Worm (Caenorhabditis elegans) whole organism, mixed stage, embryonic: ENCODE results near the gene srw-60.

Experiments used
- M03D4.4 ChIP-seq: sonication (generic microtip); optimal IDR thresholded peaks from 2 replicates; lab custom pipeline; 2017; ENCODE audit warnings: mild to moderate bottlenecking, missing genetic modification characterization, missing compliant biosample characterization
- bed-3 ChIP-seq: fragments of 200-800 bp; sonication (Bioruptor generic); optimal IDR thresholded peaks from 3 replicates; lab custom pipeline; 2018; ENCODE audit warnings: mild to moderate bottlenecking, missing genetic modification characterization, moderate library complexity, missing compliant biosample characterization
- blmp-1 ChIP-seq: fragments of 150-350 bp; optimal IDR thresholded peaks from 2 replicates; lab custom pipeline; 2014; ENCODE audit warnings: missing biosample characterization, missing genetic modification characterization
- ceh-39 ChIP-seq: fragments of 150-350 bp; optimal IDR thresholded peaks from 2 replicates; lab custom pipeline; 2014; ENCODE audit warnings: missing biosample characterization, missing genetic modification characterization
- ceh-43 ChIP-seq: fragments of 200-800 bp; sonication (Bioruptor generic); optimal IDR thresholded peaks from 2 replicates; lab custom pipeline; 2018; ENCODE audit warnings: mild to moderate bottlenecking, missing genetic modification characterization, moderate library complexity, missing compliant biosample characterization
- ceh-83 ChIP-seq: fragments of 200-800 bp; sonication (Bioruptor generic); optimal IDR thresholded peaks from 2 replicates; lab custom pipeline; 2018; ENCODE audit warnings: mild to moderate bottlenecking, missing genetic modification characterization, missing compliant biosample characterization
- ces-1 ChIP-seq: fragments of 150-350 bp; optimal IDR thresholded peaks from 2 replicates; lab custom pipeline; 2014; ENCODE audit warnings: missing biosample characterization, missing genetic modification reagents, missing genetic modification characterization
- cnd-1 ChIP-seq: fragments of 200-800 bp; sonication (Bioruptor generic); optimal IDR thresholded peaks from 2 replicates; lab custom pipeline; 2018; ENCODE audit warnings: mild to moderate bottlenecking, missing genetic modification characterization, missing compliant biosample characterization
- drap-1 ChIP-seq: fragments of 200-800 bp; sonication (Bioruptor generic); optimal IDR thresholded peaks from 3 replicates; lab custom pipeline; 2018; ENCODE audit warnings: mild to moderate bottlenecking, missing genetic modification characterization, missing compliant biosample characterization
- elt-1 ChIP-seq: sonication (generic microtip); optimal IDR thresholded peaks from 2 replicates; lab custom pipeline; 2017; ENCODE audit warnings: missing genetic modification characterization, mild to moderate bottlenecking, missing compliant biosample characterization, antibody characterized with exemption, moderate library complexity, borderline replicate concordance; ENCODE audit not compliant: insufficient read depth
- elt-3 ChIP-seq: fragments of 150-350 bp; optimal IDR thresholded peaks from 2 replicates; lab custom pipeline; 2014; ENCODE audit warnings: missing biosample characterization, missing genetic modification characterization
- flh-1 ChIP-seq: fragments of 200-800 bp; sonication (Bioruptor generic); optimal IDR thresholded peaks from 2 replicates; lab custom pipeline; 2018; ENCODE audit warnings: mild to moderate bottlenecking, missing genetic modification characterization, moderate library complexity, missing compliant biosample characterization
- hlh-1 ChIP-seq: fragments of 150-350 bp; optimal IDR thresholded peaks from 2 replicates; lab custom pipeline; 2014; ENCODE audit warnings: missing biosample characterization, missing genetic modification reagents, missing genetic modification characterization
- lsy-2 ChIP-seq: fragments of 150-350 bp; optimal IDR thresholded peaks from 2 replicates; lab custom pipeline; 2014; ENCODE audit warnings: missing biosample characterization, missing genetic modification characterization
- mab-5 ChIP-seq: fragments of 150-350 bp; optimal IDR thresholded peaks from 2 replicates; lab custom pipeline; 2014; ENCODE audit warnings: missing biosample characterization, missing genetic modification characterization
- mep-1 ChIP-seq: fragments of 150-350 bp; optimal IDR thresholded peaks from 2 replicates; lab custom pipeline; 2017; ENCODE audit warnings: missing biosample characterization, missing genetic modification reagents, missing genetic modification characterization, inconsistent platforms
- mls-2 ChIP-seq: sonication (generic microtip); optimal IDR thresholded peaks from 2 replicates; lab custom pipeline; 2016; ENCODE audit warnings: mild to moderate bottlenecking, missing genetic modification characterization, moderate library complexity, missing compliant biosample characterization
- nhr-12 ChIP-seq: fragments of 150-350 bp; optimal IDR thresholded peaks from 2 replicates; lab custom pipeline; 2014; ENCODE audit warnings: missing biosample characterization, missing genetic modification characterization
- nhr-2 ChIP-seq: fragments of 150-350 bp; optimal IDR thresholded peaks from 2 replicates; lab custom pipeline; 2014; ENCODE audit warnings: missing biosample characterization, missing genetic modification characterization
- nhr-237 ChIP-seq: fragments of 150-350 bp; optimal IDR thresholded peaks from 2 replicates; lab custom pipeline; 2014; ENCODE audit warnings: missing biosample characterization, missing genetic modification characterization
- nhr-28 ChIP-seq: fragments of 150-350 bp; optimal IDR thresholded peaks from 2 replicates; lab custom pipeline; 2014; ENCODE audit warnings: missing biosample characterization, missing genetic modification characterization
- nhr-76 ChIP-seq: sonication (generic microtip); optimal IDR thresholded peaks from 2 replicates; lab custom pipeline; 2017; ENCODE audit warnings: missing biosample characterization, missing genetic modification characterization
- pha-4 ChIP-seq: fragments of 150-350 bp; optimal IDR thresholded peaks from 2 replicates; lab custom pipeline; 2018; ENCODE audit warnings: missing biosample characterization, missing genetic modification reagents, missing genetic modification characterization
- sem-2 ChIP-seq: fragments of 200-800 bp; sonication (Bioruptor generic); optimal IDR thresholded peaks from 2 replicates; lab custom pipeline; 2018; ENCODE audit warnings: mild to moderate bottlenecking, missing genetic modification characterization, missing compliant biosample characterization
- snpc-4 ChIP-seq: fragments of 150-350 bp; optimal IDR thresholded peaks from 2 replicates; lab custom pipeline; 2014; ENCODE audit warnings: missing biosample characterization, missing genetic modification characterization
- sptf-1 ChIP-seq: sonication (generic microtip); optimal IDR thresholded peaks from 2 replicates; lab custom pipeline; 2017; ENCODE audit warnings: mild to moderate bottlenecking, missing genetic modification characterization, moderate library complexity, missing compliant biosample characterization
- tbx-8 ChIP-seq: fragments of 200-800 bp; sonication (Bioruptor generic); optimal IDR thresholded peaks from 2 replicates; lab custom pipeline; 2018; ENCODE audit warnings: mild to moderate bottlenecking, missing genetic modification characterization, moderate library complexity, missing compliant biosample characterization
- unc-120 ChIP-seq: sonication (generic microtip); optimal IDR thresholded peaks from 2 replicates; lab custom pipeline; 2017; ENCODE audit warnings: missing genetic modification characterization, missing compliant biosample characterization; ENCODE audit not compliant: poor library complexity, severe bottlenecking
- unc-39 ChIP-seq: fragments of 150-350 bp; optimal IDR thresholded peaks from 2 replicates; lab custom pipeline; 2014; ENCODE audit warnings: missing biosample characterization, missing genetic modification characterization
- unc-62 ChIP-seq: fragments of 150-350 bp; optimal IDR thresholded peaks from 2 replicates; lab custom pipeline; 2014; ENCODE audit warnings: missing biosample characterization, missing genetic modification reagents, missing genetic modification characterization
- ztf-11 ChIP-seq: fragments of 150-350 bp; optimal IDR thresholded peaks from 2 replicates; lab custom pipeline; 2014; ENCODE audit warnings: missing biosample characterization, missing genetic modification characterization

The srw-60 gene

DNA sequence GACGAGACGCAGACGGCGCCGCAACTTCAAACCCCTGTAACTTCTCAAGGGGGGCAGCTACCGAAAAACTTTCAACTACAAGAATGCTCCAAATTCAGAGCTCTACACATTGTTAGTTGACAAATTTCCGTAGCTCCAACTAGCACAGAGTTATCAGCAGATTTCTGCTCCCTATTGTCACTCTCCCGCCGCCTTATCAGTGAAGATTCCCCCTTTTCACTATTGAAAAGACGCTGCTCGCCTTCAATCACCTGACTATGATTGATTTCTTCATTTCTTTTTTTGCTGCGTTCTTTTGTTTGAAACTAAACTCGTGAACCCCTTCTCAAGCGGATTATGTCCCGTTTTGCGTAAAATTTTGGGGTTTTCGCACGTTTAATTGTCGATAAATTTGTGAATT lies 36.0 kb upstream of the srw-60 start:
- TF ChIP-seq bed-3 (GFP tag; lab: Kevin White, UChicago) = no peak
- TF ChIP-seq ces-1 (GFP tag; lab: Kevin White, UChicago) = no peak
- TF ChIP-seq elt-3 = no peak
- no peak for TF ChIP-seq nhr-237 (tag; lab: Kevin White, UChicago)
- TF ChIP-seq mab-5 = no peak

DNA sequence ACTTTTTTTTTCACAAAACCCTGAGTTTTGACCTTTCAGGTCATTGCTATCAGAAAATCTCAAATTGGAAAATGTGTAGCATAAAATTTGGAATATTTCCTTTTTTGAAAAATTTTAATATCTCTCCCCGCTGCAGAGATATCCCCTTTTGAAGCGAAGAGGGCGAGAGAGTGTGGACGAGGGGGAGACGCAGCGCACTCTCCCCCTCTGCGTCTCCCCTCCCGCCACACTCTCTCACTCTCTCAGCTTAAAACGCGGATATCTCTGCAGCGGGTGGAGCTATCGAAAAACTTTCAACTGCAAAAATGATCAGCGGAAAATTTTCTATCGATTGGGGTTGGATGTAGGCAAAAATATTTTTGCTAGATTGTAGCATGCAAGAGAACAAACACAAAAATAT lies 35.6 kb upstream of the srw-60 start:
- TF ChIP-seq M03D4.4 (tag; lab: Kevin White, UChicago) (no peak), bed-3 (GFP tag; lab: Kevin White, UChicago) (no peak), pha-4 (no peak), unc-120 (tag; lab: Kevin White, UChicago) (no peak), ceh-43 (GFP tag; lab: Kevin White, UChicago) (no peak), nhr-28 (tag; lab: Kevin White, UChicago) (no peak), snpc-4 (tag; lab: Kevin White, UChicago) (no peak), lsy-2 (tag; lab: Kevin White, UChicago) (no peak), ztf-11 (tag; lab: Kevin White, UChicago) (no peak), nhr-2 (tag; lab: Kevin White, UChicago) (no peak), mls-2 (tag; lab: Kevin White, UChicago) (no peak), nhr-76 (tag; lab: Kevin White, UChicago) (no peak), elt-1 (tag; lab: Kevin White, UChicago) (no peak), flh-1 (GFP tag; lab: Kevin White, UChicago) (no peak), unc-39 (tag; lab: Kevin White, UChicago) (no peak), mep-1 (no peak), ceh-83 (no peak), cnd-1 (tag; lab: Kevin White, UChicago) (no peak), blmp-1 (tag; lab: Kevin White, UChicago) (no peak)

DNA sequence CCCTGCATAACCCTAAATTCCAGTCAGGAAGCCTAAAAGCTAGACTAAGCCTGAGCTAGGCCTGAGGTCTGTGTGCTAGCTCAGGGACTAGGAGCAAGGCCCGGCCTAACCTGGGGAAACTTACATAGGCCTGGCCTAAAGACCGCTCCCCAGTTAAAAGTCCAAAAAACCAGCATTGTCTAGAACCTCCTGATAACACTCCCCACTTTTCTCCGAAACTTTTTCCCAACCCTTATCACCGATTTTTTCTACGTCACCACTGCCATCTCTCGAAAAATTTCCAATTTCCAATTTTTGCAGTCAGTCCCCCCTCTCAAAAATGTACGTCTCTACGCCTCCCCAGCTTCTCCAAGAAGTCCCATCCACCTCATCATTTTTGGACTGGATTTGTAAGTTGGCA lies 34.8 kb upstream of the srw-60 start, which contains the start of gene ZK355.2:
ZK355.2 (plus strand) TSS at position 301 of the 400 bp plus-strand sequence.
- no peak for TF ChIP-seq nhr-237 (tag; lab: Kevin White, UChicago)
- TF ChIP-seq drap-1 = no peak
- no peak for TF ChIP-seq pha-4
- TF ChIP-seq nhr-76 (tag; lab: Kevin White, UChicago) = no peak
- TF ChIP-seq ceh-83 = no peak
- no peak for TF ChIP-seq ztf-11 (tag; lab: Kevin White, UChicago)
- no peak for TF ChIP-seq cnd-1 (tag; lab: Kevin White, UChicago)
- TF ChIP-seq elt-3 = no peak
- TF ChIP-seq ces-1 (GFP tag; lab: Kevin White, UChicago) = no peak
- TF ChIP-seq M03D4.4 (tag; lab: Kevin White, UChicago) = no peak
- no peak for TF ChIP-seq unc-120 (tag; lab: Kevin White, UChicago)
- no peak for TF ChIP-seq sem-2
- no peak for TF ChIP-seq bed-3 (GFP tag; lab: Kevin White, UChicago)
- no peak for TF ChIP-seq elt-1 (tag; lab: Kevin White, UChicago)
- TF ChIP-seq hlh-1 = no peak
- TF ChIP-seq lsy-2 (tag; lab: Kevin White, UChicago) = no peak
- no peak for TF ChIP-seq nhr-2 (tag; lab: Kevin White, UChicago)
- no peak for TF ChIP-seq mep-1
- TF ChIP-seq ceh-39 (tag; lab: Kevin White, UChicago) = no peak
- TF ChIP-seq, all 35 proteins: peak for 0

DNA sequence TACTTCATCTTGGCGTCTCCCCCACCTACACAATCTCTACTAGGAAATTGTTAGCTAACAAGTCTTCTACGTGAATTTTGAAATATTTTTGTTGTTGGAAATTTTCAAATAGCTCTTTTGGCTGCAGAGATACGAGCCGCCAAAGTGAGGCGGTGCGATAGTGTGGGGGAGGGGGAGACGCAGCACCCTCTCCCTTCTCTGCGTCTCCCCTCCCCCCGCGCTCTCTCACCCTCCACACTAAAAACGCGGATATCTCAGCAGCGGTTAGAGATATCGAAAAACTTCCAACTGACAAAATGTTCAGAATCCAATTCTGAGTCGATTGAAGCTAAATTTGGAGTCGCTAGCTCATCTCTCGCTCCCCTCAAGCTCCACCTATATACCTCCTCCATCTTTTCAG lies 33.4 kb upstream of the srw-60 start:
- no peak for TF ChIP-seq hlh-1
- no peak for TF ChIP-seq nhr-2 (tag; lab: Kevin White, UChicago)
- no peak for TF ChIP-seq ceh-43 (GFP tag; lab: Kevin White, UChicago)
- TF ChIP-seq, all 35 proteins: peak for 0

DNA sequence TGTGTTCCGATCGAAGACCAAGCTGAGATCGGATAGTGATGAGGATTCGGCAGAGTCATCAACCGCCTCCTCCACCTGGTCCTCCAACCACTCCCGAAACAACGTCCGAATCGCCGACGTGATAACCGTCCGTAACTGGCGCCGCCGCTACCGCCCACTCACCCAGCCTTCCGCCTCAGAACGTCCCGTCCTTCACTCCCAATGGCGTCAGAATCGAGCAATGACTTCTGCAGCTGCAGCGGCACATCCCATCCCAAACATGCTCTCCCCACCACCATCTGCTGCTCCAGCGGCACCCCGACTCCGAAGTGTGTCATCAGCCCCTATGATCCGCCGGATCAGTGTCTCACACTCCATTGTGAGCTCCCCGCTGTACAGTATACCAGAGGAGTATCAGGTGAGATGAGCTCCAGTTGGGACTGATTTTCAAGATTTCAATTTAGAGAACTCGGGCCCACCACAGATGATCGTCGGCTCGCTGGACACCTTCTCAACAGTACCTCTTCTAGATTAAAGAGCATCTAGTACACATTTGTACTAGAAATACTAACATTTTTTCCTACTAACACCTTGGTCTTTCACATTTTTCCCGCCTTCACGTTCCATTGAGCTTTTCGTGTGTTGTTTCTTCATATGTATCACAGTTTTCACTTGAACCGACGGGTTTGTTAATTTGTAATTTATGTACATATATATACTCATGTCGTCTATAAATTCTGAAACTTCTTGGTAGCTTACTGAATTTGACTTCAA lies 32.4 kb upstream of the srw-60 start:
- no peak for TF ChIP-seq ceh-39 (tag; lab: Kevin White, UChicago)
- TF ChIP-seq M03D4.4 (tag; lab: Kevin White, UChicago) = no peak
- no peak for TF ChIP-seq unc-39 (tag; lab: Kevin White, UChicago)
- TF ChIP-seq nhr-237 (tag; lab: Kevin White, UChicago) = no peak
- TF ChIP-seq flh-1 (GFP tag; lab: Kevin White, UChicago) = no peak
- no peak for TF ChIP-seq nhr-76 (tag; lab: Kevin White, UChicago)
- TF ChIP-seq nhr-28 (tag; lab: Kevin White, UChicago) = no peak
- no peak for TF ChIP-seq lsy-2 (tag; lab: Kevin White, UChicago)
- no peak for TF ChIP-seq unc-120 (tag; lab: Kevin White, UChicago)
- no peak for TF ChIP-seq bed-3 (GFP tag; lab: Kevin White, UChicago)
- no peak for TF ChIP-seq sem-2
- TF ChIP-seq unc-62 (GFP tag; lab: Kevin White, UChicago) = no peak
- no peak for TF ChIP-seq mls-2 (tag; lab: Kevin White, UChicago)
- TF ChIP-seq tbx-8 (GFP tag; lab: Kevin White, UChicago) = no peak
- TF ChIP-seq sptf-1 (tag; lab: Kevin White, UChicago) = no peak
- no peak for TF ChIP-seq snpc-4 (tag; lab: Kevin White, UChicago)
- no peak for TF ChIP-seq mep-1
- no peak for TF ChIP-seq nhr-12 (tag; lab: Kevin White, UChicago)
